Worm (Caenorhabditis elegans) whole organism, L3 larva: ENCODE results near the gene plpp-1.3.

Source experiments
- ama-1 ChIP-seq: fragments of 150-350 bp; optimal IDR thresholded peaks from 2 replicates; lab custom pipeline; 2018
- ceh-28 ChIP-seq: fragments of 150-350 bp; optimal IDR thresholded peaks from 2 replicates; lab custom pipeline; 2014; ENCODE audit warnings: missing biosample characterization, missing genetic modification reagents, missing genetic modification characterization
- ceh-82 ChIP-seq: fragments of 150-350 bp; optimal IDR thresholded peaks from 2 replicates; lab custom pipeline; 2014; ENCODE audit warnings: missing biosample characterization, missing genetic modification characterization
- ceh-9 ChIP-seq: sonication (generic microtip); optimal IDR thresholded peaks from 2 replicates; lab custom pipeline; 2018; ENCODE audit warnings: missing biosample characterization, missing genetic modification characterization
- egl-27 ChIP-seq: sonication (generic microtip); optimal IDR thresholded peaks from 4 replicates; lab custom pipeline; 2017; ENCODE audit warnings: missing biosample characterization, missing genetic modification reagents, missing genetic modification characterization
- fkh-2 ChIP-seq: fragments of 150-350 bp; optimal IDR thresholded peaks from 2 replicates; lab custom pipeline; 2014; ENCODE audit warnings: missing biosample characterization, missing genetic modification reagents, missing genetic modification characterization
- lin-39 ChIP-seq: fragments of 150-350 bp; optimal IDR thresholded peaks from 2 replicates; lab custom pipeline; 2018; ENCODE audit warnings: missing biosample characterization, missing genetic modification reagents, missing genetic modification characterization
- nhr-11 ChIP-seq: fragments of 150-350 bp; optimal IDR thresholded peaks from 2 replicates; lab custom pipeline; 2014; ENCODE audit warnings: missing biosample characterization, missing genetic modification characterization
- nhr-23 ChIP-seq: fragments of 150-350 bp; optimal IDR thresholded peaks from 2 replicates; lab custom pipeline; 2014; ENCODE audit warnings: missing biosample characterization, missing genetic modification reagents, missing genetic modification characterization
- sea-2 ChIP-seq: fragments of 150-350 bp; sonication (generic microtip); optimal IDR thresholded peaks from 4 replicates; lab custom pipeline; 2014; ENCODE audit warnings: missing biosample characterization, missing genetic modification reagents, missing genetic modification characterization
- skn-1 ChIP-seq: fragments of 150-350 bp; optimal IDR thresholded peaks from 2 replicates; lab custom pipeline; 2014; ENCODE audit warnings: missing biosample characterization, missing genetic modification characterization
- tbx-2 ChIP-seq: sonication (generic microtip); optimal IDR thresholded peaks from 2 replicates; lab custom pipeline; 2016; ENCODE audit warnings: mild to moderate bottlenecking, missing genetic modification characterization, missing compliant biosample characterization
- unc-39 ChIP-seq: sonication (generic microtip); optimal IDR thresholded peaks from 4 replicates; lab custom pipeline; 2017; ENCODE audit warnings: missing biosample characterization, missing genetic modification characterization
- zag-1 ChIP-seq: fragments of 150-350 bp; optimal IDR thresholded peaks from 2 replicates; lab custom pipeline; 2014; ENCODE audit warnings: missing biosample characterization, missing genetic modification characterization

DNA sequence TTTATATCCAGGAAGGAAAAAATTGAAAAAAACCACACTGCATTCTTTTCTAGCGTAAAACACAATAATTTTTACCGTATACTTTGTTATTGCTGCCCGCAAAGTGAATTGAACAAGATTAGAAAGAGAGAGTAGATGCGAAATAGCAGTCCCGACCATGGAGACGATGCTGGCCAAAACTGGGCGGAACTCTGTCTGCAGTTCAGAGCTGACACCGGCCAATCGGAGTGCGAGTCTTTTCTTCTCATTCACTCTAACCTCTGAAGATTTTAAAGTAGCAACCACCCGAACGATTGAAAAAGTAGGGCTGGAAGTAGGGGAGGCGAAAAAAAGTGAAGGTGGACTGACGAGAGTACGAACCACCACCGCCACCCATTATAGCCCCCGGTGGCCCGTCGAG is 38.5 kb upstream of the plpp-1.3 start:
- TF ChIP-seq ceh-28 (no peak), egl-27 (tag; lab: Kevin White, UChicago) (no peak), nhr-23 (peak; percentile 33), lin-39 (tag; lab: Kevin White, UChicago) (no peak), fkh-2 (tag; lab: Kevin White, UChicago) (no peak), ceh-9 (tag; lab: Kevin White, UChicago) (no peak), tbx-2 (tag; lab: Kevin White, UChicago) (no peak), sea-2 (GFP tag; lab: Kevin White, UChicago) (no peak), zag-1 (no peak), nhr-11 (no peak), unc-39 (no peak), ama-1 (lab: Kevin White, UChicago) (no peak), skn-1 (tag; lab: Kevin White, UChicago) (no peak), ceh-82 (tag; lab: Kevin White, UChicago) (no peak)
